Worm (Caenorhabditis elegans): Measurements from ENCODE around the gene inx-9.
A peak's percentile ranks its signal among the peaks of the same experiment; 100 is the strongest.

inx-9 gene

DNA sequence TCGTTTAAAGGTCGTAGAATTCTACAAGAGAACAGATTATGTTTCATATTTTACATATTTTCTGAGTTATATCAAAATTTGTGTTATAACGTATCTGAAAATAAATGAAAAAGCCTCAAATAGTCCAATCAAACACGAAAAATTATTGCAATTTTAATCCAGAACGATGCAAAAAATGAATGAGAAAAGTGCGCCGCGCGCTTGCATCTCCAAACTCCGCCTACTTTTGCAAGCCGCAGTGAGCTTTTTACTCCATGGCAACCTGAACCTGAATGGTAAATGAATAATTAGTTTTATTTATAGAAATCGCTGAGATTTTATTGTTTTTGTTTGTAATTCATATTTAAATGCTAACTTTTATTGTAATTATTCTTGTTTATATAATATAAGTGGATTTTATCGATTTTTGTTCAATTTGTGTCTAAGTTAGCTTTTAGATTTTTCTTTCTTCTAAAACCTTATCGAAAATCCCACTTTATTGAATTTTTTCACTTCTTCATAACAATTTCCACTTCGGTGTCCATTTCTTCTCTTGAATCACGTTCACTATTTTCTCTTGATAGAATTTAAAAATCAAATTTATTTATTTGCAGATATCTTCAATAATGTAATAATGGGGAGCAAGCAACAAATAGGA is 19.9 kb upstream of the inx-9 start, which contains the start of gene ZK809.5:
Gene ZK809.5 (plus strand): TSS at position 587 of the 637 bp plus-strand sequence.
- peak; percentile 21 for TF ChIP-seq ces-1 (GFP tag; optimal IDR thresholded peaks at IDR 0.05)
- no peak for TF ChIP-seq bed-3 (GFP tag; optimal IDR thresholded peaks at IDR 0.05)
- peak; percentile 20 for TF ChIP-seq ham-2 (GFP tag; optimal IDR thresholded peaks at IDR 0.05)
- no peak for TF ChIP-seq nhr-12 (tag; optimal IDR thresholded peaks at IDR 0.05)
- peak; percentile 13 for TF ChIP-seq ceh-43 (GFP tag; optimal IDR thresholded peaks at IDR 0.05)

DNA sequence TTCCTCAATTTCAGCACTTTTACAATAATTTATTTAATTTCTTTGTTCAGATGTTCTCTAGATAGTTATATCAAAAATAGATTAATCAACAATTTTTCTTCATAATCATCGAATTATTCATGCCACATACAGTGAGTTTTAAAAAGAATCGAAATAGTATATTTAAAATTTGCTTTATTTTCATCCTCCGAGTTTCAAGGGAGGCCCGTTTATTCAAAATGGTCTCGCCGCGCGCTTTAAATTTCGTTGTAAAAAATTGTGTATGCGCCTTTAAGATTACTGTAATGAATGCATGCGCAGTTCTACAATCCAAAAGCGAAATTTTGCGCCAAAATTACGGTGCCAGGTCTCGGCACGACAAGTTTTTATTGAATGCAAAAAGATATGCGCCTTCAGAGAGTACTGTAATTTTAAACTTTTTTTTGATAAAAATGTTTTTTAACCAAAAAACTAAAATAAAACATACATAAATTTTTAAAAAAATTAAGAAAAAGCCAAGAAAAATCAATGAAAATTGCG is 16.3 kb upstream of the inx-9 start, which contains the start of gene ZK792.1:
Gene ZK792.1 (plus strand): TSS at position 51 of the 519 bp plus-strand sequence.
- TF ChIP-seq ceh-83 (GFP tag; optimal IDR thresholded peaks at IDR 0.05): no peak
- TF ChIP-seq hlh-1 (tag; optimal IDR thresholded peaks at IDR 0.05): no peak
- no peak for TF ChIP-seq lin-13 (tag; optimal IDR thresholded peaks at IDR 0.05)
- no peak for TF ChIP-seq drap-1 (GFP tag; optimal IDR thresholded peaks at IDR 0.05)
- no peak for TF ChIP-seq cnd-1 (tag; optimal IDR thresholded peaks at IDR 0.05)
- TF ChIP-seq nhr-237 (tag; optimal IDR thresholded peaks at IDR 0.05): no peak
- TF ChIP-seq flh-1 (GFP tag; optimal IDR thresholded peaks at IDR 0.05): no peak
- TF ChIP-seq nhr-12 (tag; optimal IDR thresholded peaks at IDR 0.05): no peak
- no peak for TF ChIP-seq ham-2 (GFP tag; optimal IDR thresholded peaks at IDR 0.05)
- TF ChIP-seq elt-1 (tag; optimal IDR thresholded peaks at IDR 0.05; ENCODE audit: borderline replicate concordance, insufficient read depth): no peak
- no peak for TF ChIP-seq nhr-2 (tag; optimal IDR thresholded peaks at IDR 0.05)
- TF ChIP-seq ceh-43 (GFP tag; optimal IDR thresholded peaks at IDR 0.05): no peak
- no peak for TF ChIP-seq zip-8 (tag; optimal IDR thresholded peaks at IDR 0.05)
- no peak for TF ChIP-seq mep-1 (tag; optimal IDR thresholded peaks at IDR 0.05)
- no peak for TF ChIP-seq elt-3 (tag; optimal IDR thresholded peaks at IDR 0.05)
- TF ChIP-seq nhr-76 (tag; optimal IDR thresholded peaks at IDR 0.05): no peak
- TF ChIP-seq bed-3 (GFP tag; optimal IDR thresholded peaks at IDR 0.05): no peak
- no peak for TF ChIP-seq unc-39 (tag; optimal IDR thresholded peaks at IDR 0.05)
- TF ChIP-seq unc-120 (tag; optimal IDR thresholded peaks at IDR 0.05; ENCODE audit: poor library complexity, severe bottlenecking): no peak
- no peak for TF ChIP-seq lsy-2 (tag; optimal IDR thresholded peaks at IDR 0.05)

DNA sequence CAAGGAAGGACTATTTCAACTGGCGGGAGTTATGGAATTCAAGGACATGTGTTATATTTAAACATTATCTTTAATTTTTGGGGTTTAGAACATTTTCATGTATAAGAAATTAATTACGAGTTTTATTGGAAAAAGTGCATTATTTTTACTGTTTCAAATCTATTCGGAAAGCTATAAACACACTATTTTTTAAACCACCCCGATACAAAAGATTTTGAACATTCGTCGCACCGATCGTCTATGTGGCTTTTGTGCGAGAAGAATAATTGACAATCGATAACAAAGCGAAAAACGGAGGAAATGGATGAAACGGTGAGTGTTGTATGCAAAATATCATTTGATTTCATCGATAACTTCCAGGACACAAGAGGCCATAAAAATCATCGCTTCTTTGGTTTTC is 11.1 kb upstream of the inx-9 start, which contains the start of gene ZK809.9:
Gene ZK809.9 (plus strand): TSS at position 301 of the 400 bp plus-strand sequence.
- TF ChIP-seq nhr-76 (tag; optimal IDR thresholded peaks at IDR 0.05): no peak
- no peak for TF ChIP-seq pha-4 (tag; optimal IDR thresholded peaks at IDR 0.05)
- TF ChIP-seq flh-1 (GFP tag; optimal IDR thresholded peaks at IDR 0.05): no peak
- TF ChIP-seq hlh-1 (tag; optimal IDR thresholded peaks at IDR 0.05): no peak
- TF ChIP-seq unc-120 (tag; optimal IDR thresholded peaks at IDR 0.05; ENCODE audit: poor library complexity, severe bottlenecking): no peak
- no peak for TF ChIP-seq ceh-39 (tag; optimal IDR thresholded peaks at IDR 0.05)
- TF ChIP-seq blmp-1 (tag; optimal IDR thresholded peaks at IDR 0.05): no peak
- no peak for TF ChIP-seq ceh-83 (GFP tag; optimal IDR thresholded peaks at IDR 0.05)
- no peak for TF ChIP-seq sem-2 (GFP tag; optimal IDR thresholded peaks at IDR 0.05)
- no peak for TF ChIP-seq cnd-1 (tag; optimal IDR thresholded peaks at IDR 0.05)
- TF ChIP-seq zip-8 (tag; optimal IDR thresholded peaks at IDR 0.05): no peak
- TF ChIP-seq mls-2 (tag; optimal IDR thresholded peaks at IDR 0.05): no peak
- no peak for TF ChIP-seq elt-3 (tag; optimal IDR thresholded peaks at IDR 0.05)
- no peak for TF ChIP-seq elt-1 (tag; optimal IDR thresholded peaks at IDR 0.05; ENCODE audit: borderline replicate concordance, insufficient read depth)
- TF ChIP-seq lsy-2 (tag; optimal IDR thresholded peaks at IDR 0.05): no peak
- no peak for TF ChIP-seq ham-2 (GFP tag; optimal IDR thresholded peaks at IDR 0.05)
- no peak for TF ChIP-seq mep-1 (tag; optimal IDR thresholded peaks at IDR 0.05)
- no peak for TF ChIP-seq unc-39 (tag; optimal IDR thresholded peaks at IDR 0.05)
- TF ChIP-seq unc-62 (GFP tag; optimal IDR thresholded peaks at IDR 0.05): no peak
- no peak for TF ChIP-seq mab-5 (tag; optimal IDR thresholded peaks at IDR 0.05)

DNA sequence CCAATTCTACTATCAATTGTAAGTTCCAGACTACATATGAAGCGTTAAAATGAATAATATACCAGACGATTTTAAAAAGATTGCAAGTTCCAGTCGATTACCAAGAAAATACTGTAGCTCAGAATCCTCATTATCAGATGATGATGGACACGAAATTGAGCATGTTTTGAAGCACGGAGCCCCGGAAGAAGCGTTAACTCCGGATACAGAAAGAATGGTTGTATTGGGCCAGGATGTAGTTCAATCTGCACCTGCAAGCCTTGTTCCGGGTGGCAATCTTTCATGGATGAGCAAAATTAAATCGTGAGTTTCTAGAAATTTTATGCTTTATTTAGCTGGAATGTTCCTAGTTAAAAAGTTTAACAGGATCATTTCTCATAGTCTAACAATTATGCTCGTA is 8.2 kb upstream of the inx-9 start, which contains the start of gene atg-4.2:
Gene atg-4.2 (plus strand): TSS at position 24 of the 400 bp plus-strand sequence.
- TF ChIP-seq mab-5 (tag; optimal IDR thresholded peaks at IDR 0.05) (no peak), nhr-12 (tag; optimal IDR thresholded peaks at IDR 0.05) (no peak), unc-39 (tag; optimal IDR thresholded peaks at IDR 0.05) (no peak), hlh-1 (tag; optimal IDR thresholded peaks at IDR 0.05) (no peak), ztf-11 (tag; optimal IDR thresholded peaks at IDR 0.05) (no peak), unc-120 (tag; optimal IDR thresholded peaks at IDR 0.05; ENCODE audit: poor library complexity, severe bottlenecking) (no peak), ceh-39 (tag; optimal IDR thresholded peaks at IDR 0.05) (no peak), sem-2 (GFP tag; optimal IDR thresholded peaks at IDR 0.05) (no peak), unc-62 (GFP tag; optimal IDR thresholded peaks at IDR 0.05) (no peak), elt-1 (tag; optimal IDR thresholded peaks at IDR 0.05; ENCODE audit: borderline replicate concordance, insufficient read depth) (no peak), mls-2 (tag; optimal IDR thresholded peaks at IDR 0.05) (no peak), nhr-2 (tag; optimal IDR thresholded peaks at IDR 0.05) (no peak), sptf-1 (tag; optimal IDR thresholded peaks at IDR 0.05) (no peak)
